Worm (Caenorhabditis elegans) whole organism, mixed stage, embryonic: Measurements from ENCODE around the gene Y97E10AR.4.

Experiments
- M03D4.4 ChIP-seq: sonication (generic microtip); optimal IDR thresholded peaks from 2 replicates; lab custom pipeline; 2017; ENCODE audit warnings: mild to moderate bottlenecking, missing genetic modification characterization, missing compliant biosample characterization
- bed-3 ChIP-seq: fragments of 200-800 bp; sonication (Bioruptor generic); optimal IDR thresholded peaks from 3 replicates; lab custom pipeline; 2018; ENCODE audit warnings: mild to moderate bottlenecking, missing genetic modification characterization, moderate library complexity, missing compliant biosample characterization
- blmp-1 ChIP-seq: fragments of 150-350 bp; optimal IDR thresholded peaks from 2 replicates; lab custom pipeline; 2014; ENCODE audit warnings: missing biosample characterization, missing genetic modification characterization
- ceh-39 ChIP-seq: fragments of 150-350 bp; optimal IDR thresholded peaks from 2 replicates; lab custom pipeline; 2014; ENCODE audit warnings: missing biosample characterization, missing genetic modification characterization
- ces-1 ChIP-seq: fragments of 150-350 bp; optimal IDR thresholded peaks from 2 replicates; lab custom pipeline; 2014; ENCODE audit warnings: missing biosample characterization, missing genetic modification reagents, missing genetic modification characterization
- cnd-1 ChIP-seq: fragments of 200-800 bp; sonication (Bioruptor generic); optimal IDR thresholded peaks from 2 replicates; lab custom pipeline; 2018; ENCODE audit warnings: mild to moderate bottlenecking, missing genetic modification characterization, missing compliant biosample characterization
- drap-1 ChIP-seq: fragments of 200-800 bp; sonication (Bioruptor generic); optimal IDR thresholded peaks from 3 replicates; lab custom pipeline; 2018; ENCODE audit warnings: mild to moderate bottlenecking, missing genetic modification characterization, missing compliant biosample characterization
- elt-3 ChIP-seq: fragments of 150-350 bp; optimal IDR thresholded peaks from 2 replicates; lab custom pipeline; 2014; ENCODE audit warnings: missing biosample characterization, missing genetic modification characterization
- flh-1 ChIP-seq: fragments of 200-800 bp; sonication (Bioruptor generic); optimal IDR thresholded peaks from 2 replicates; lab custom pipeline; 2018; ENCODE audit warnings: mild to moderate bottlenecking, missing genetic modification characterization, moderate library complexity, missing compliant biosample characterization
- lin-13 ChIP-seq: fragments of 150-350 bp; optimal IDR thresholded peaks from 2 replicates; lab custom pipeline; 2014; ENCODE audit warnings: missing biosample characterization, missing genetic modification characterization
- lin-32 ChIP-seq: fragments of 200-800 bp; sonication (Bioruptor generic); optimal IDR thresholded peaks from 2 replicates; lab custom pipeline; 2018; ENCODE audit warnings: mild to moderate bottlenecking, missing genetic modification characterization, missing compliant biosample characterization
- lsy-2 ChIP-seq: fragments of 150-350 bp; optimal IDR thresholded peaks from 2 replicates; lab custom pipeline; 2014; ENCODE audit warnings: missing biosample characterization, missing genetic modification characterization
- mab-5 ChIP-seq: fragments of 150-350 bp; optimal IDR thresholded peaks from 2 replicates; lab custom pipeline; 2014; ENCODE audit warnings: missing biosample characterization, missing genetic modification characterization
- mep-1 ChIP-seq: fragments of 150-350 bp; optimal IDR thresholded peaks from 2 replicates; lab custom pipeline; 2017; ENCODE audit warnings: missing biosample characterization, missing genetic modification reagents, missing genetic modification characterization, inconsistent platforms
- mls-2 ChIP-seq: sonication (generic microtip); optimal IDR thresholded peaks from 2 replicates; lab custom pipeline; 2016; ENCODE audit warnings: mild to moderate bottlenecking, missing genetic modification characterization, moderate library complexity, missing compliant biosample characterization
- nhr-12 ChIP-seq: fragments of 150-350 bp; optimal IDR thresholded peaks from 2 replicates; lab custom pipeline; 2014; ENCODE audit warnings: missing biosample characterization, missing genetic modification characterization
- nhr-237 ChIP-seq: fragments of 150-350 bp; optimal IDR thresholded peaks from 2 replicates; lab custom pipeline; 2014; ENCODE audit warnings: missing biosample characterization, missing genetic modification characterization
- nhr-28 ChIP-seq: fragments of 150-350 bp; optimal IDR thresholded peaks from 2 replicates; lab custom pipeline; 2014; ENCODE audit warnings: missing biosample characterization, missing genetic modification characterization
- nhr-76 ChIP-seq: sonication (generic microtip); optimal IDR thresholded peaks from 2 replicates; lab custom pipeline; 2017; ENCODE audit warnings: missing biosample characterization, missing genetic modification characterization
- pha-4 ChIP-seq: fragments of 150-350 bp; optimal IDR thresholded peaks from 2 replicates; lab custom pipeline; 2018; ENCODE audit warnings: missing biosample characterization, missing genetic modification reagents, missing genetic modification characterization
- sem-2 ChIP-seq: fragments of 200-800 bp; sonication (Bioruptor generic); optimal IDR thresholded peaks from 2 replicates; lab custom pipeline; 2018; ENCODE audit warnings: mild to moderate bottlenecking, missing genetic modification characterization, missing compliant biosample characterization
- snpc-4 ChIP-seq: fragments of 150-350 bp; optimal IDR thresholded peaks from 2 replicates; lab custom pipeline; 2014; ENCODE audit warnings: missing biosample characterization, missing genetic modification characterization
- sptf-1 ChIP-seq: sonication (generic microtip); optimal IDR thresholded peaks from 2 replicates; lab custom pipeline; 2017; ENCODE audit warnings: mild to moderate bottlenecking, missing genetic modification characterization, moderate library complexity, missing compliant biosample characterization
- tbx-8 ChIP-seq: fragments of 200-800 bp; sonication (Bioruptor generic); optimal IDR thresholded peaks from 2 replicates; lab custom pipeline; 2018; ENCODE audit warnings: mild to moderate bottlenecking, missing genetic modification characterization, moderate library complexity, missing compliant biosample characterization
- unc-120 ChIP-seq: sonication (generic microtip); optimal IDR thresholded peaks from 2 replicates; lab custom pipeline; 2017; ENCODE audit warnings: missing genetic modification characterization, missing compliant biosample characterization; ENCODE audit not compliant: poor library complexity, severe bottlenecking
- unc-39 ChIP-seq: fragments of 150-350 bp; optimal IDR thresholded peaks from 2 replicates; lab custom pipeline; 2014; ENCODE audit warnings: missing biosample characterization, missing genetic modification characterization
- unc-62 ChIP-seq: fragments of 150-350 bp; optimal IDR thresholded peaks from 2 replicates; lab custom pipeline; 2014; ENCODE audit warnings: missing biosample characterization, missing genetic modification reagents, missing genetic modification characterization
- zip-8 ChIP-seq: fragments of 150-350 bp; optimal IDR thresholded peaks from 2 replicates; lab custom pipeline; 2014; ENCODE audit warnings: missing biosample characterization, missing genetic modification characterization
- ztf-11 ChIP-seq: fragments of 150-350 bp; optimal IDR thresholded peaks from 2 replicates; lab custom pipeline; 2014; ENCODE audit warnings: missing biosample characterization, missing genetic modification characterization

Y97E10AR.4 gene

ce11 chrV:8039085-8039525, 29.1 kb upstream of the Y97E10AR.4 start:
- TF ChIP-seq lin-32 (GFP tag; lab: Kevin White, UChicago) (no peak), sptf-1 (tag; lab: Kevin White, UChicago) (peak; percentile 14)

DNA sequence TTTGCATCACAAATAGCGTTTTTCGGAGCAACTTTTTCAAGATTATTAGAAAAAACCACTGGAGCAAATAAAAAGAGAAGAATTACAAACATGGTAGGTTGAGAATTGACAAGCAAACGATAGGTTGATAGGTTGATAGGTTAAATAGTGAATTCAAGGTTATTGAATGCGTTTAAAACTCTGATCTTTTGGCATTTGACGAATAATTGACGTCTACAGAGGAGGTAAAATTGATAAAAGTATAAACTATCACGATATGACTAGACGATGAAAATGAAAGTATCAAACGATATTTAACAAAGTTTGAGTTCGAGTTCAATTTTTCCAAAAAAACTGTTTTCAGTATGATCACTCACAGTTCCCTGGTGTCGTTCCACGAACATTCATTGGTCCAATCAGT, 25.9 kb upstream of the Y97E10AR.4 start, which contains the start of gene ZC513.14:
TSS of gene ZC513.14 (minus strand) at position 101 of the 400 bp plus-strand sequence.
- TF ChIP-seq ceh-39 (tag; lab: Kevin White, UChicago) (no peak), nhr-237 (no peak), nhr-12 (tag; lab: Kevin White, UChicago) (no peak), drap-1 (GFP tag; lab: Kevin White, UChicago) (no peak), cnd-1 (tag; lab: Kevin White, UChicago) (no peak), mls-2 (tag; lab: Kevin White, UChicago) (no peak), unc-62 (GFP tag; lab: Kevin White, UChicago) (no peak), lsy-2 (no peak)

- TF ChIP-seq flh-1 (GFP tag; lab: Kevin White, UChicago) = no peak
- no peak for TF ChIP-seq nhr-76 (tag; lab: Kevin White, UChicago)
- no peak for TF ChIP-seq mep-1 (tag; lab: Kevin White, UChicago)
- TF ChIP-seq tbx-8 = no peak
- TF ChIP-seq sptf-1 (tag; lab: Kevin White, UChicago) = no peak
- TF ChIP-seq mab-5 = no peak
These were observed 24.8 kb upstream of the Y97E10AR.4 start, which contains the start of gene algn-12 for ce11 chrV:8034811-8035210. algn-12 (plus strand) TSS chrV:8035111.

- no peak for TF ChIP-seq lin-13 (tag; lab: Kevin White, UChicago)
- TF ChIP-seq flh-1 (GFP tag; lab: Kevin White, UChicago) = no peak
- TF ChIP-seq cnd-1 (tag; lab: Kevin White, UChicago) = no peak
- no peak for TF ChIP-seq nhr-28 (tag; lab: Kevin White, UChicago)
- TF ChIP-seq zip-8 = no peak
- TF ChIP-seq nhr-12 (tag; lab: Kevin White, UChicago) = no peak
- no peak for TF ChIP-seq drap-1 (GFP tag; lab: Kevin White, UChicago)
- no peak for TF ChIP-seq ceh-39 (tag; lab: Kevin White, UChicago)
- TF ChIP-seq elt-3 = no peak
- no peak for TF ChIP-seq snpc-4 (tag; lab: Kevin White, UChicago)
- TF ChIP-seq ztf-11 (tag; lab: Kevin White, UChicago) = no peak
- no peak for TF ChIP-seq unc-39
- no peak for TF ChIP-seq sptf-1 (tag; lab: Kevin White, UChicago)
- peak; percentile 49 for TF ChIP-seq ces-1 (GFP tag; lab: Kevin White, UChicago)
- TF ChIP-seq blmp-1 (tag; lab: Kevin White, UChicago) = no peak
- no peak for TF ChIP-seq sem-2 (GFP tag; lab: Kevin White, UChicago)
- TF ChIP-seq lsy-2 = peak; percentile 47
- TF ChIP-seq unc-120 (tag; lab: Kevin White, UChicago) = no peak
- TF ChIP-seq nhr-237 = no peak
- TF ChIP-seq pha-4 (tag; lab: Kevin White, UChicago) = no peak
- TF ChIP-seq mep-1 (tag; lab: Kevin White, UChicago) = peak; percentile 54
- TF ChIP-seq bed-3 = no peak
- no peak for TF ChIP-seq mls-2 (tag; lab: Kevin White, UChicago)
- no peak for TF ChIP-seq M03D4.4
These were observed 21.1 kb upstream of the Y97E10AR.4 start, which contains the start of gene vars-1 for ce11 chrV:8031121-8031520. vars-1 (plus strand) TSS chrV:8031411.

DNA sequence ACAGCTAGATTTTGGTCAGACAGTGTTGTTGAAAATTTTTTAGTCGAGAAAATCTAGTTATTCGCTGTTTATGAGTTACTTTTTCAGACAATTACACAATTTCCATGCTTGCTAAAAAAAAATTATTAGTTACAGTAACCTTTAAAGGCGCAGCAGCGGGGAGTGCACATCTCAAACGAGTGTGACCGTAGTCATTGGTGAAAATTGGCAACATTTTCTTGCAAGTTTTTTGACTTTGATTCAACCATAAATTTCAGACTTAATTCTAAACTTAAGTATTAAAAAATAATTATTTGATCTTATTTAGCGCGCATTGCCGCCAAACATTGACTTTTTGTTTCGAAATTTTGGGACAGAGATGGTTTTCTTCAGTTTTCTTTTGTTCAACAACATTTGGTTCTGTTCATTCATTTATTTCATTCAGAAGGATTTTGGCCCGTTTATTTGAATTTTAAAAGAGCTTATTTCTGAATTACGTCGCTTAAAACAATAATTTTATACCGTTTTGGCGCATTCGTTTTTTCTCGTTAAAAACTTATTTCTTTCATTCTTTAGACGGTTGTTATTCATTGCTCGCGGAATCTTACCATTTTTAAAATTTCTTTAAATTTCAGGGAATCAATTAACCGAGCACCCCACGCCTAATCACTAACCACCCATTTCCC, 18.9 kb upstream of the Y97E10AR.4 start, which contains the start of gene oma-2:
TSS of gene oma-2 (plus strand) at position 615 of the 665 bp plus-strand sequence.
- TF ChIP-seq blmp-1 (tag; lab: Kevin White, UChicago) (no peak), unc-39 (no peak), tbx-8 (no peak), mls-2 (tag; lab: Kevin White, UChicago) (no peak)
